Fruit fly (Drosophila melanogaster) whole organism, embryonic: Measurements from ENCODE around the gene hop.
A peak's percentile ranks its signal among the peaks of the same experiment; 100 is the strongest.

ENCODE experiments used
- ATbp ChIP-seq: fragments of 200-800 bp; sonication (Bioruptor generic); optimal IDR thresholded peaks from 2 replicates; lab custom pipeline; 2017; ENCODE audit warnings: missing biosample characterization, mild to moderate bottlenecking, missing genetic modification characterization, missing genetic modification reagents
- CG10209 ChIP-seq: fragments of 200-800 bp; sonication (Bioruptor generic); optimal IDR thresholded peaks from 3 replicates; lab custom pipeline; 2017; ENCODE audit warnings: missing biosample characterization, mild to moderate bottlenecking, missing genetic modification characterization, missing genetic modification reagents
- CG1024 ChIP-seq: fragments of 200-800 bp; sonication (Bioruptor generic); IDR thresholded peaks from 2 replicates; pipeline ENCODE4 v1.3.6; 2022; ENCODE audit warnings: missing biosample characterization, missing genetic modification characterization
- CG11723 ChIP-seq: fragments of 200-800 bp; sonication (Bioruptor generic); optimal IDR thresholded peaks from 2 replicates; lab custom pipeline; 2017; ENCODE audit warnings: missing biosample characterization, mild to moderate bottlenecking, missing genetic modification characterization
- CG12391 ChIP-seq: fragments of 200-800 bp; sonication (Bioruptor generic); optimal IDR thresholded peaks from 3 replicates; lab custom pipeline; 2018; ENCODE audit warnings: missing biosample characterization, mild to moderate bottlenecking, missing genetic modification characterization, moderate library complexity
- CG14965 ChIP-seq: fragments of 200-800 bp; sonication (Bioruptor generic); optimal IDR thresholded peaks from 2 replicates; lab custom pipeline; 2016; ENCODE audit warnings: missing biosample characterization, missing genetic modification characterization, borderline replicate concordance
- CG1529 ChIP-seq: fragments of 200-800 bp; sonication (Bioruptor generic); optimal IDR thresholded peaks from 3 replicates; lab custom pipeline; 2018; ENCODE audit warnings: missing biosample characterization, missing genetic modification characterization
- CG15514 ChIP-seq: fragments of 200-800 bp; sonication (Bioruptor generic); optimal IDR thresholded peaks from 3 replicates; lab custom pipeline; 2017; ENCODE audit warnings: missing biosample characterization, missing genetic modification characterization, mild to moderate bottlenecking, moderate library complexity, missing genetic modification reagents
- CG17186 ChIP-seq: fragments of 200-800 bp; sonication (Bioruptor generic); optimal IDR thresholded peaks from 3 replicates; lab custom pipeline; 2017; ENCODE audit warnings: missing biosample characterization, missing genetic modification reagents, missing genetic modification characterization
- CG17385 ChIP-seq: fragments of 200-800 bp; sonication (Bioruptor generic); optimal IDR thresholded peaks from 3 replicates; lab custom pipeline; 2018; ENCODE audit warnings: missing biosample characterization, mild to moderate bottlenecking, missing genetic modification characterization
- CG17612 ChIP-seq: fragments of 200-800 bp; sonication (Bioruptor generic); IDR thresholded peaks from 2 replicates; pipeline ENCODE4 v1.3.6; 2022; ENCODE audit warnings: missing biosample characterization, missing genetic modification characterization
- CG18262 ChIP-seq: fragments of 200-800 bp; optimal IDR thresholded peaks from 3 replicates; lab custom pipeline; 2019; ENCODE audit warnings: missing biosample characterization, mild to moderate bottlenecking, missing genetic modification characterization, moderate library complexity
- CG18599 ChIP-seq: fragments of 200-800 bp; sonication (Bioruptor generic); optimal IDR thresholded peaks from 3 replicates; lab custom pipeline; 2017; ENCODE audit warnings: missing biosample characterization, missing genetic modification characterization, mild to moderate bottlenecking, moderate library complexity, missing genetic modification reagents
- CG32772 ChIP-seq: fragments of 200-800 bp; sonication (Bioruptor generic); IDR thresholded peaks from 2 replicates; pipeline ENCODE4 v1.3.6; 2022; ENCODE audit warnings: missing biosample characterization, missing genetic modification characterization
- CG3726 ChIP-seq: fragments of 200-800 bp; sonication (Bioruptor generic); IDR thresholded peaks from 3 replicates; pipeline ENCODE4, ENCODE4 v1.3.6; 2022; ENCODE audit warnings: missing biosample characterization, missing genetic modification characterization
- CG7987 ChIP-seq: fragments of 200-800 bp; sonication (Bioruptor generic); optimal IDR thresholded peaks from 2 replicates; lab custom pipeline; 2018; ENCODE audit warnings: missing biosample characterization, mild to moderate bottlenecking, missing genetic modification characterization, moderate library complexity
- CG8478 ChIP-seq: fragments of >200 bp; optimal IDR thresholded peaks from 2 replicates; lab custom pipeline; 2018
- CG8944 ChIP-seq: fragments of 200-800 bp; sonication (Bioruptor generic); optimal IDR thresholded peaks from 3 replicates; lab custom pipeline; 2016; ENCODE audit warnings: missing biosample characterization, missing genetic modification characterization
- CG9727 ChIP-seq: fragments of 200-800 bp; sonication (Bioruptor generic); optimal IDR thresholded peaks from 3 replicates; lab custom pipeline; 2017; ENCODE audit warnings: missing biosample characterization, mild to moderate bottlenecking, missing genetic modification characterization
- Camta ChIP-seq: fragments of 200-800 bp; sonication (Bioruptor generic); optimal IDR thresholded peaks from 2 replicates; lab custom pipeline; 2016; ENCODE audit warnings: missing biosample characterization, missing genetic modification characterization
- Eip74EF ChIP-seq, 2 experiments: fragments of 200-800 bp in 1 of 2; fragments of >200 bp in 1 of 2; sonication (Bioruptor generic) in 1 of 2; optimal IDR thresholded peaks; 2 replicates each; lab custom pipeline; 2017 to 2019; ENCODE audit warnings: missing biosample characterization in 2 of 2, missing genetic modification characterization in 2 of 2, mild to moderate bottlenecking in 1 of 2, moderate library complexity in 1 of 2
- Gug ChIP-seq: fragments of 200-800 bp; sonication (Bioruptor generic); IDR thresholded peaks from 4 replicates; pipeline ENCODE4 v1.3.6; 2022; ENCODE audit warnings: missing biosample characterization, missing genetic modification characterization
- Hmx ChIP-seq: fragments of 200-800 bp; sonication (Bioruptor generic); optimal IDR thresholded peaks from 2 replicates; lab custom pipeline; 2016; ENCODE audit warnings: missing biosample characterization, missing genetic modification characterization
- Hr3 ChIP-seq: fragments of 200-800 bp; sonication (Bioruptor generic); optimal IDR thresholded peaks from 3 replicates; lab custom pipeline; 2016; ENCODE audit warnings: missing biosample characterization, missing genetic modification characterization
- Kr ChIP-seq: fragments of 200-800 bp; sonication (Bioruptor generic); optimal IDR thresholded peaks from 2 replicates; lab custom pipeline; 2017; ENCODE audit warnings: missing biosample characterization, mild to moderate bottlenecking, missing genetic modification characterization
- Meics ChIP-seq: fragments of 200-800 bp; sonication (Bioruptor generic); optimal IDR thresholded peaks from 2 replicates; lab custom pipeline; 2017; ENCODE audit warnings: missing biosample characterization, mild to moderate bottlenecking, missing genetic modification characterization
- Nf-YC ChIP-seq: fragments of 200-800 bp; optimal IDR thresholded peaks from 3 replicates; lab custom pipeline; 2019; ENCODE audit warnings: missing biosample characterization, mild to moderate bottlenecking, missing genetic modification characterization, moderate library complexity
- Pdp1 ChIP-seq, 2 experiments: fragments of 200-800 bp; sonication (Bioruptor generic); optimal IDR thresholded peaks; 3 replicates each; lab custom pipeline; 2016; ENCODE audit warnings: missing biosample characterization in 2 of 2, missing genetic modification characterization in 2 of 2, mild to moderate bottlenecking in 1 of 2, moderate library complexity in 1 of 2
- Scr ChIP-seq: fragments of 200-800 bp; sonication (Bioruptor generic); IDR thresholded peaks from 2 replicates; pipeline ENCODE4 v1.3.6; 2022; ENCODE audit warnings: missing biosample characterization, missing genetic modification characterization; ENCODE audit not compliant: partially characterized antibody
- Sox102F ChIP-seq: fragments of 200-800 bp; sonication (Bioruptor generic); optimal IDR thresholded peaks from 2 replicates; lab custom pipeline; 2018; ENCODE audit warnings: missing biosample characterization, mild to moderate bottlenecking, missing genetic modification characterization, moderate library complexity
- Usf ChIP-seq: fragments of 200-800 bp; sonication (Bioruptor generic); optimal IDR thresholded peaks from 2 replicates; lab custom pipeline; 2017; ENCODE audit warnings: missing genotype, missing biosample characterization, missing genetic modification characterization
- amos ChIP-seq: fragments of 200-800 bp; sonication (Bioruptor generic); IDR thresholded peaks from 2 replicates; pipeline ENCODE4 v1.3.6; 2022; ENCODE audit warnings: missing biosample characterization, missing genetic modification characterization; ENCODE audit not compliant: partially characterized antibody
- ara ChIP-seq: fragments of 200-800 bp; sonication (Bioruptor generic); IDR thresholded peaks from 2 replicates; pipeline ENCODE4 v1.3.6; 2022; ENCODE audit warnings: missing biosample characterization, missing genetic modification characterization
- cato ChIP-seq: fragments of 200-800 bp; sonication (Bioruptor generic); optimal IDR thresholded peaks from 2 replicates; lab custom pipeline; 2016; ENCODE audit warnings: missing biosample characterization, missing genetic modification characterization, borderline replicate concordance
- chinmo ChIP-seq: fragments of 200-800 bp; sonication (Bioruptor generic); IDR thresholded peaks from 4 replicates; pipeline ENCODE4 v1.3.6; 2022; ENCODE audit warnings: missing biosample characterization, missing genetic modification characterization; ENCODE audit not compliant: partially characterized antibody
- corto ChIP-seq: fragments of 200-800 bp; sonication (Bioruptor generic); optimal IDR thresholded peaks from 2 replicates; lab custom pipeline; 2016; ENCODE audit warnings: missing biosample characterization, mild to moderate bottlenecking, missing genetic modification characterization, moderate library complexity
- danr ChIP-seq: fragments of 200-800 bp; sonication (Bioruptor generic); IDR thresholded peaks from 2 replicates; pipeline ENCODE4 v1.3.6; 2022; ENCODE audit warnings: missing biosample characterization, missing genetic modification characterization
- dysf ChIP-seq: fragments of 200-800 bp; sonication (Bioruptor generic); IDR thresholded peaks from 3 replicates; pipeline ENCODE4 v1.3.6; 2022; ENCODE audit warnings: missing biosample characterization, missing genetic modification characterization
- kah ChIP-seq: fragments of 200-800 bp; sonication (Bioruptor generic); optimal IDR thresholded peaks from 2 replicates; lab custom pipeline; 2018; ENCODE audit warnings: missing biosample characterization, mild to moderate bottlenecking, missing genetic modification characterization
- mirr ChIP-seq: fragments of 200-800 bp; sonication (Bioruptor generic); optimal IDR thresholded peaks from 3 replicates; lab custom pipeline; 2018; ENCODE audit warnings: missing biosample characterization, mild to moderate bottlenecking, missing genetic modification characterization
- pan ChIP-seq, 4 experiments: fragments of >200 bp in 3 of 4; fragments of 200-800 bp in 1 of 4; sonication (Bioruptor generic) in 1 of 4; optimal IDR thresholded peaks in 3 of 4; IDR thresholded peaks in 1 of 4; 2 replicates each; pipeline versions ENCODE4 v1.3.6 to Lab custom; 2017 to 2022; ENCODE audit warnings: missing biosample characterization in 2 of 4, missing genetic modification characterization in 2 of 4, mixed read lengths in 1 of 4
- pb ChIP-seq: fragments of 200-800 bp; sonication (Bioruptor generic); optimal IDR thresholded peaks from 3 replicates; lab custom pipeline; 2016; ENCODE audit warnings: missing biosample characterization, missing genetic modification characterization
- seq ChIP-seq: fragments of 200-800 bp; sonication (Bioruptor generic); IDR thresholded peaks from 2 replicates; pipeline ENCODE4 v1.3.6; 2022; ENCODE audit warnings: missing biosample characterization, missing genetic modification characterization
- slp2 ChIP-seq: fragments of 200-800 bp; sonication (Bioruptor generic); optimal IDR thresholded peaks from 2 replicates; lab custom pipeline; 2016; ENCODE audit warnings: missing biosample characterization, missing genetic modification characterization
- sug ChIP-seq: fragments of 200-800 bp; optimal IDR thresholded peaks from 2 replicates; lab custom pipeline; 2019; ENCODE audit warnings: missing biosample characterization, mild to moderate bottlenecking, missing genetic modification characterization, moderate library complexity
- tio ChIP-seq: fragments of 200-800 bp; sonication (Bioruptor generic); optimal IDR thresholded peaks from 2 replicates; lab custom pipeline; 2017; ENCODE audit warnings: missing biosample characterization, missing genetic modification characterization, inconsistent platforms
- twi ChIP-seq: fragments of 200-800 bp; optimal IDR thresholded peaks from 2 replicates; lab custom pipeline; 2019; ENCODE audit warnings: missing biosample characterization, mild to moderate bottlenecking, missing genetic modification characterization, moderate library complexity
- wek ChIP-seq: fragments of 200-800 bp; sonication (Bioruptor generic); optimal IDR thresholded peaks from 3 replicates; lab custom pipeline; 2018; ENCODE audit warnings: missing biosample characterization, mild to moderate bottlenecking, missing genetic modification characterization, moderate library complexity

The hop gene

DNA sequence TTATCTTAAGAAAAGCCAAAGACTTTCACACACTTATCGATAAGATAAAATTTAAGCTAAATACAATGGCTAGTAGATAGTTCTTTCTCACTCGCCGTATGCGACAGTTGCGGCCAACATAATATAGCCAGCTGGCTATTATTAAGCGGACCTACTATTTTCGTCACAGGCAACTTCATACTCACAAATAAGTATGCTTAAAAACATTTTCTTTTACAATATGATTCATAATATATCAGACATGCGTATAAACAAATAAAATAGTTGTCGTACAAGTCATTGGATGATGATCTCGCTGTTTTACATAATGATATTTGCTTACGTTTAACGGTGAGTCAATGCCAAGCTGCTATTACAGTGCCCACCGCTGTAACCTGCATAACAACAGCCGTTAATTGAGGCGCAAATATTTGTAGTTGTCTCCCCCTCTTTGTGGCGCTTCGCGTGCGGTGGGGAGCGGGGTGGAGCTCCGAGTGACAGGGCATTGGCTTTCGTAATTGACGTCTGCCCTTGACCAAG lies 41.6 kb downstream of the hop start (continued):
- peak; percentile 62 for TF ChIP-seq sug (tag; lab: Kevin White, UChicago)
- peak; percentile 53 for TF ChIP-seq wek (GFP tag; lab: Kevin White, UChicago)
- peak; percentile 31 for TF ChIP-seq kah
- peak; percentile 66 for TF ChIP-seq CG15514
- no peak for TF ChIP-seq CG7987 (GFP tag; lab: Kevin White, UChicago)
- peak; percentile 59; the same call in 1 of the 2 replicates for TF ChIP-seq seq (GFP tag; lab: Robert Waterston, UW)
- TF ChIP-seq cato = peak; percentile 17
- TF ChIP-seq CG8478 (lab: Kevin White, UChicago) = no peak
- no peak for TF ChIP-seq CG1024 (GFP tag; lab: Robert Waterston, UW)
- peak; percentile 57 for TF ChIP-seq CG1529 (GFP tag; lab: Kevin White, UChicago)
- peak; percentile 77 for TF ChIP-seq dysf (GFP tag; lab: Robert Waterston, UW)
- peak; percentile 32; the same call in 1 of the 4 replicates for TF ChIP-seq Gug (GFP tag; lab: Robert Waterston, UW)
- TF ChIP-seq CG10209 (GFP tag; lab: Kevin White, UChicago) = peak; percentile 68
- peak; percentile 82 for TF ChIP-seq mirr (GFP tag; lab: Kevin White, UChicago)
- TF ChIP-seq CG32772 (GFP tag; lab: Robert Waterston, UW) = peak; percentile 51; the same call in 1 of the 2 replicates
- TF ChIP-seq Hr3 (GFP tag; lab: Kevin White, UChicago) = peak; percentile 35
- peak; percentile 38 for TF ChIP-seq CG17186
- peak; percentile 13 for TF ChIP-seq twi
- TF ChIP-seq ATbp (GFP tag; lab: Kevin White, UChicago) = peak; percentile 75
- peak; percentile 67 to 88 for TF ChIP-seq Pdp1 (GFP tag; optimal IDR thresholded peaks at IDR 0.05; lab: Kevin White, UChicago)
- TF ChIP-seq Hmx (GFP tag; lab: Kevin White, UChicago) = peak; percentile 45
- TF ChIP-seq Eip74EF (GFP tag; optimal IDR thresholded peaks at IDR 0.05; lab: Kevin White, UChicago) = peak in 1 of 2 experiments; percentile 59
- no peak for TF ChIP-seq Kr
- TF ChIP-seq CG9727 (GFP tag; lab: Kevin White, UChicago) = peak; percentile 74
- TF ChIP-seq Usf = peak; percentile 22
- no peak for TF ChIP-seq Scr (GFP tag; lab: Robert Waterston, UW)
- TF ChIP-seq corto = peak; percentile 41
- TF ChIP-seq ara (GFP tag; lab: Robert Waterston, UW) = no peak
- peak; percentile 66 for TF ChIP-seq tio (GFP tag; lab: Kevin White, UChicago)
- peak; percentile 63 for TF ChIP-seq CG12391 (tag; lab: Kevin White, UChicago)
- 0 out of 2 replicates have a peak, but pooled peaks have one; percentile 37 for TF ChIP-seq danr (GFP tag; lab: Robert Waterston, UW)
- no peak for TF ChIP-seq pan (optimal IDR thresholded peaks at IDR 0.05; lab: Kevin White, UChicago)
- TF ChIP-seq pan (GFP tag; optimal IDR thresholded peaks at IDR 0.05 in 1 of 2, IDR thresholded peaks at IDR 0.05 in 1 of 2) = peak in 1 of 2 experiments; percentile 44
- TF ChIP-seq CG18599 = peak; percentile 77
- peak; percentile 37 for TF ChIP-seq Nf-YC
- TF ChIP-seq chinmo (GFP tag; lab: Robert Waterston, UW) = peak; percentile 93
- TF ChIP-seq CG14965 (GFP tag; lab: Kevin White, UChicago) = peak; percentile 17
- TF ChIP-seq CG3726 (GFP tag; lab: Robert Waterston, UW) = no peak
- TF ChIP-seq CG18262 = peak; percentile 57
- TF ChIP-seq slp2 (GFP tag; lab: Kevin White, UChicago) = peak; percentile 15
- TF ChIP-seq CG17385 (GFP tag; lab: Kevin White, UChicago) = peak; percentile 73
- TF ChIP-seq Meics = peak; percentile 71
- TF ChIP-seq Sox102F (GFP tag; lab: Kevin White, UChicago) = peak; percentile 61
- peak; percentile 47 for TF ChIP-seq pb
- no peak; the same call in 1 of the 2 replicates for TF ChIP-seq amos (GFP tag; lab: Robert Waterston, UW)
- TF ChIP-seq CG8944 = peak; percentile 36
- TF ChIP-seq CG17612 (GFP tag; lab: Robert Waterston, UW) = no peak
- peak; percentile 49 for TF ChIP-seq Camta (GFP tag; lab: Kevin White, UChicago)
- TF ChIP-seq CG11723 (GFP tag; lab: Kevin White, UChicago) = peak; percentile 40
